Worm (Caenorhabditis elegans): ENCODE results near the gene skr-9.

DNA sequence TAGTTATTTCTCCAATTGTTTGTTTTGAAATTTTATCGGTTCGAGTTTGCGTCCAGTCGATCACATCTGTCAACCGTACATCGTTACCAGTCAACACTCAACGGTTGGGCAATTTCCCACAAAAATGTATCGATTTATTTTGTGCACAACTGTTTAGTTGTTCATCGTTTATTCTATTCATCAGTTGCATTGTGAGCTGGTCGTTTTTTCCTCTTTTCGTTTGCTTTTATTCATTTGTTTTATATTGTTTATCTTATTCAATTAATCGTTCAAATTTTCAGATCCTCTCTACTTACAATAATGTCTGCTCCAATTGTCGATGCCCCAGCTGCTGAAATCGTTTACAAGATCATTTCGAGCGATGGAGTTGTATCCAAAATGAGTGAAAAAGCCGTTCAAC lies 3.6 kb downstream of the skr-9 start, which contains the start of gene skr-12:
- TF ChIP-seq ztf-23 (GFP tag; IDR thresholded peaks at IDR 0.05) (no peak), cog-1 (tag; optimal IDR thresholded peaks at IDR 0.05) (no peak), tab-1 (GFP tag; IDR thresholded peaks at IDR 0.05) (no peak), ref-1 (GFP tag; conservative IDR thresholded peaks at IDR 0.05) (no peak), klf-2 (GFP tag; conservative IDR thresholded peaks at IDR 0.05) (no peak), ztf-29 (GFP tag; IDR thresholded peaks at IDR 0.05) (no peak), T22C8.4 (GFP tag; IDR thresholded peaks at IDR 0.05) (no peak), med-1 (GFP tag; optimal IDR thresholded peaks at IDR 0.05; ENCODE audit: insufficient read depth) (no peak), flt-1 (GFP tag; IDR thresholded peaks at IDR 0.05) (no peak)
